Fruit fly (Drosophila melanogaster) whole organism, wandering third instar larva: ENCODE results near the gene VGlut.

Experiments used
- Dfd ChIP-seq: fragments of >200 bp; optimal IDR thresholded peaks from 2 replicates; lab custom pipeline; 2017; ENCODE audit warnings: missing biosample characterization, missing genetic modification characterization
- GATAd ChIP-seq: sonication (Bioruptor generic); optimal IDR thresholded peaks from 2 replicates; lab custom pipeline; 2016; ENCODE audit warnings: missing biosample characterization, missing genetic modification characterization
- tai ChIP-seq: sonication (Bioruptor generic); optimal IDR thresholded peaks from 2 replicates; lab custom pipeline; 2016; ENCODE audit warnings: missing biosample characterization, missing genetic modification characterization
- usp ChIP-seq: fragments of >200 bp; optimal IDR thresholded peaks from 2 replicates; lab custom pipeline; 2017; ENCODE audit warnings: missing biosample characterization, missing genetic modification characterization

DNA sequence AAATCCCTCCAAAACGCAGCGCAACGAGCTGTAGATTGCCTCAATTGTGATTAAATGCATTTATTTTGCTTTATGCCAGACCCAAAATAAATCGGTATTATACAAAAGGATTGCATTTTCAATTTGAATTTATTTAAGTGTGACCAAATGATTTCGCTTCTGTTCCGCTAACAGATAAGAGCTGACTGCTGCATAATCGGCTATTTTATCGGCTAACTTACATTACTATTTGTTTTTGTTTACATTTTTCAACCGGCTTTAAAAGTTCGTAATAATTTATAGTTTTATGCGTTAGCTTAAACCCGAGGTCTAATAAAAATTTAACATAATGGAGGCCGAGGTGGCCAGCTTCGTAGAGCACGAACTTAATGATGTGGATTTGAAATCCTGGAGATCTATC lies 17.1 kb upstream of the VGlut start, which contains the start of gene PIG-Wa:
- no peak for TF ChIP-seq GATAd (GFP tag; lab: Kevin White, UChicago)
- no peak for TF ChIP-seq Dfd (GFP tag; lab: Kevin White, UChicago)
- TF ChIP-seq usp (GFP tag; lab: Kevin White, UChicago), result no peak
- TF ChIP-seq tai (GFP tag; lab: Kevin White, UChicago), result no peak
